Worm (Caenorhabditis elegans) whole organism, early embryonic: ENCODE results near the gene gly-10.
A peak's percentile ranks its signal among the peaks of the same experiment; 100 is the strongest.

Experiments used
- B0310.2 ChIP-seq: sonication (generic microtip); optimal IDR thresholded peaks from 2 replicates; lab custom pipeline; 2016; ENCODE audit warnings: mild to moderate bottlenecking, missing genetic modification characterization, missing compliant biosample characterization
- F13C5.2 ChIP-seq: sonication (generic microtip); optimal IDR thresholded peaks from 2 replicates; lab custom pipeline; 2017; ENCODE audit warnings: mild to moderate bottlenecking, missing genetic modification characterization, inconsistent platforms, missing compliant biosample characterization
- aly-1 ChIP-seq: sonication (generic microtip); optimal IDR thresholded peaks from 2 replicates; lab custom pipeline; 2016; ENCODE audit warnings: missing genetic modification characterization, missing compliant biosample characterization
- ama-1 ChIP-seq: fragments of 150-350 bp; optimal IDR thresholded peaks from 2 replicates; lab custom pipeline; 2014
- ceh-13 ChIP-seq: fragments of 200-800 bp; sonication (Bioruptor generic); optimal IDR thresholded peaks from 2 replicates; lab custom pipeline; 2018; ENCODE audit warnings: mild to moderate bottlenecking, missing genetic modification characterization, missing compliant biosample characterization
- ceh-36 ChIP-seq: sonication (generic microtip); optimal IDR thresholded peaks from 2 replicates; lab custom pipeline; 2016; ENCODE audit warnings: missing genetic modification characterization, inconsistent platforms, missing compliant biosample characterization
- ets-7 ChIP-seq: sonication (generic microtip); optimal IDR thresholded peaks from 2 replicates; lab custom pipeline; 2016; ENCODE audit warnings: missing genotype, missing genetic modification characterization, missing compliant biosample characterization
- flt-1 ChIP-seq: fragments of 200-800 bp; sonication (Bioruptor generic); IDR thresholded peaks from 2 replicates; pipeline ENCODE4 v1.3.6; 2022; ENCODE audit warnings: missing genetic modification characterization, missing compliant biosample characterization
- hmbx-1 ChIP-seq: sonication (generic microtip); optimal IDR thresholded peaks from 2 replicates; lab custom pipeline; 2016; ENCODE audit warnings: mild to moderate bottlenecking, missing genetic modification characterization, missing compliant biosample characterization
- hmg-4 ChIP-seq: fragments of 200-800 bp; sonication (Bioruptor generic); optimal IDR thresholded peaks from 2 replicates; lab custom pipeline; 2018; ENCODE audit warnings: mild to moderate bottlenecking, missing genetic modification characterization, missing compliant biosample characterization
- hnd-1 ChIP-seq: sonication (generic microtip); optimal IDR thresholded peaks from 2 replicates; lab custom pipeline; 2016; ENCODE audit warnings: missing genetic modification characterization, missing compliant biosample characterization
- pes-1 ChIP-seq: fragments of 200-800 bp; sonication (Bioruptor generic); IDR thresholded peaks from 2 replicates; pipeline ENCODE4 v1.3.6; 2022; ENCODE audit warnings: missing genetic modification reagents, missing genetic modification characterization, missing compliant biosample characterization
- scrt-1 ChIP-seq: fragments of 200-800 bp; sonication (Bioruptor generic); IDR thresholded peaks from 2 replicates; pipeline ENCODE4 v1.3.6; 2022; ENCODE audit warnings: missing genetic modification characterization, missing compliant biosample characterization
- sea-1 ChIP-seq: fragments of 200-800 bp; sonication (Bioruptor generic); conservative IDR thresholded peaks from 2 replicates; pipeline ENCODE4 v1.3.6; 2022; ENCODE audit warnings: missing genetic modification characterization, missing compliant biosample characterization
- tbx-11 ChIP-seq: fragments of 200-800 bp; sonication (Bioruptor generic); IDR thresholded peaks from 2 replicates; pipeline ENCODE4 v1.3.6; 2022; ENCODE audit warnings: missing genetic modification characterization, missing compliant biosample characterization
- tbx-37 ChIP-seq: fragments of 200-800 bp; sonication (Bioruptor generic); conservative IDR thresholded peaks from 2 replicates; pipeline ENCODE4 v1.3.6; 2022; ENCODE audit warnings: missing genetic modification reagents, missing genetic modification characterization, missing compliant biosample characterization
- tra-4 ChIP-seq: sonication (generic microtip); optimal IDR thresholded peaks from 2 replicates; lab custom pipeline; 2017; ENCODE audit warnings: missing genetic modification characterization, missing compliant biosample characterization

gly-10 gene

ce11 chrIV:13784774-13785173, 5.9 kb downstream of the gly-10 start:
- no peak for TF ChIP-seq ceh-36
- TF ChIP-seq ets-7 (tag; lab: Kevin White, UChicago): no peak
- no peak for TF ChIP-seq hmbx-1 (tag; lab: Kevin White, UChicago)

ce11 chrIV:13785545-13785944, 6.6 kb downstream of the gly-10 start, which contains the start of gene lact-9:
Gene lact-9, minus strand, starts transcription at chrIV:13785645.
- TF ChIP-seq B0310.2 (tag; lab: Kevin White, UChicago) (no peak), aly-1 (no peak), ceh-13 (GFP tag; lab: Kevin White, UChicago) (no peak), pes-1 (no peak), F13C5.2 (tag; lab: Kevin White, UChicago) (no peak), tbx-37 (GFP tag; lab: Robert Waterston, UW) (no peak), ceh-36 (no peak), scrt-1 (GFP tag; lab: Robert Waterston, UW) (no peak), hmbx-1 (tag; lab: Kevin White, UChicago) (no peak), tbx-11 (no peak), flt-1 (GFP tag; lab: Robert Waterston, UW) (no peak), hmg-4 (GFP tag; lab: Kevin White, UChicago) (no peak), tra-4 (tag; lab: Kevin White, UChicago) (no peak), hnd-1 (tag; lab: Kevin White, UChicago) (no peak), sea-1 (GFP tag; lab: Robert Waterston, UW) (no peak), ets-7 (tag; lab: Kevin White, UChicago) (no peak), ama-1 (lab: Kevin White, UChicago) (no peak)

ce11 chrIV:13786690-13787089, 7.8 kb downstream of the gly-10 start, which contains the start of gene icap-1:
Gene icap-1, minus strand, starts transcription at chrIV:13786961.
- no peak for TF ChIP-seq ets-7 (tag; lab: Kevin White, UChicago)

- TF ChIP-seq ceh-13 (GFP tag; lab: Kevin White, UChicago) (no peak), hnd-1 (tag; lab: Kevin White, UChicago) (no peak), hmg-4 (GFP tag; lab: Kevin White, UChicago) (no peak), flt-1 (GFP tag; lab: Robert Waterston, UW) (0 out of 2 replicates have a peak, but pooled peaks have one; percentile 22), tra-4 (tag; lab: Kevin White, UChicago) (no peak), tbx-11 (0 out of 2 replicates have a peak, but pooled peaks have one; percentile 40), sea-1 (GFP tag; lab: Robert Waterston, UW) (no peak), pes-1 (0 out of 2 replicates have a peak, but pooled peaks have one; percentile 47), ceh-36 (no peak), scrt-1 (GFP tag; lab: Robert Waterston, UW) (no peak), hmbx-1 (tag; lab: Kevin White, UChicago) (no peak), aly-1 (no peak), F13C5.2 (tag; lab: Kevin White, UChicago) (peak; percentile 84)
Measured at ce11 chrIV:13788652-13789051, 9.8 kb downstream of the gly-10 start, which contains the start of the genes sas-6 and Y45F10D.7. Gene sas-6, minus strand, starts transcription at chrIV:13788731. Gene Y45F10D.7, plus strand, starts transcription at chrIV:13788907.

DNA sequence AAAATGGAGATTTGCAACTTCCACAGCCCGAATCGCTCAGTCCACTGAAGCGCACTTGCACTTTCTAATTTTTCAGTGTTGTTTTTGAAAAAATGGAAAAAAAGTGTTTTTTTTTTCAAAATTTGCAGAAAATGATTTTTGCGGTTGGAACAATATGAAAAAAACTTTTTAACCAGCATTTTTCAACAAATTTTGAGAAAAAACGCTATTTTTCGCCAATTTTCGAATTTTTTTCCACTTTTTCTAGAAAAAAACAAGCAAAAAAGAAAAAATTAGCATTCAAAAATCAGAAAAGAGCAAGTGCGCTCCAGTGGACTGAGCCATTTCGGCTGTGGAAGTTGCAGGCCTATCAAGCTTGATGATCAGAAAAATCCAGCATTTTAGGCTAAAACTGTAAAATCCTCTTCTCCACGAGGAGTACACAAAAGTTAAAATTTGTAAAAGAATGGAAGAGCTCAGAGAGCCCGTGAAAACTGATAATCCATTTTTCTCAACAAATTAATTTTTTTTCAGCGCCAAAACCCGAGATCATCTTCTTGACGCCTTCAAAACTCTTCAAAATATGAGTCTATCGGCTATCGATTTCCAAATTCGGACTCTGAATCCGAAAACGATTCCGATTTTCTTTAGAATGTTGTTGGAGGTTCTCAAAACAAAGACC, 16.5 kb downstream of the gly-10 start:
- TF ChIP-seq ama-1 (lab: Kevin White, UChicago): peak; percentile 43
- TF ChIP-seq hnd-1 (tag; lab: Kevin White, UChicago): no peak

- TF ChIP-seq hmbx-1 (tag; lab: Kevin White, UChicago) (no peak), F13C5.2 (tag; lab: Kevin White, UChicago) (no peak)
Measured at ce11 chrIV:13797859-13798374, 19.0 kb downstream of the gly-10 start, which contains the start of gene Y45F10D.6. Gene Y45F10D.6, minus strand, starts transcription at chrIV:13797909.

DNA sequence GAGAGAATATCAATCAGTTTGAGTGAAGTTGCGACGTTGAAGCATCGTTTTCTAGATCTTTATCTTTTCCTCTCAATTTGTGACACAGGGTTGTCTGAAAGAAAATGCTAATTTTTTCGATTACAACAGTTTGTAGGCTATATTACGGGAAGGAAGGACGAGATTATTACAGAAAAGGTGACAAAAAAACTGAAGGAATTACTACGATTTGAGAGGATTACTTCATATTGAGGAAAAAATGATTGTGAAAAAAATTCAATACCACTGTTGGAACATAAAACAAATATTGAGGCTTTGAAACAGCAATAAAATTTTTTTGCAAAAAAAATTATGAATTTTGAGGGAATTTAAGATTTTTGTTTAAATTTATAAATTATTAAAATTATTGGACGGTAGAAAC, 28.8 kb downstream of the gly-10 start, which contains the start of gene Y45F10D.14:
TSS of gene Y45F10D.14 (minus strand) at position 101 of the 400 bp plus-strand sequence.
- no peak for TF ChIP-seq ceh-36
- TF ChIP-seq tbx-37 (GFP tag; lab: Robert Waterston, UW): no peak
- TF ChIP-seq hmg-4 (GFP tag; lab: Kevin White, UChicago): no peak
- TF ChIP-seq flt-1 (GFP tag; lab: Robert Waterston, UW): no peak
- no peak for TF ChIP-seq scrt-1 (GFP tag; lab: Robert Waterston, UW)
- TF ChIP-seq ets-7 (tag; lab: Kevin White, UChicago): no peak
- TF ChIP-seq pes-1: no peak
- no peak for TF ChIP-seq ceh-13 (GFP tag; lab: Kevin White, UChicago)
- TF ChIP-seq F13C5.2 (tag; lab: Kevin White, UChicago): no peak
- no peak for TF ChIP-seq sea-1 (GFP tag; lab: Robert Waterston, UW)
- no peak for TF ChIP-seq hnd-1 (tag; lab: Kevin White, UChicago)
- no peak for TF ChIP-seq hmbx-1 (tag; lab: Kevin White, UChicago)
- no peak for TF ChIP-seq B0310.2 (tag; lab: Kevin White, UChicago)
- no peak for TF ChIP-seq aly-1
- no peak for TF ChIP-seq tra-4 (tag; lab: Kevin White, UChicago)
- TF ChIP-seq ama-1 (lab: Kevin White, UChicago): no peak
- TF ChIP-seq tbx-11: no peak

ce11 chrIV:13820862-13821261, 42.0 kb downstream of the gly-10 start, which contains the start of gene Y45F10D.15:
Gene Y45F10D.15, minus strand, starts transcription at chrIV:13820962.
- TF ChIP-seq aly-1 (no peak), ceh-13 (GFP tag; lab: Kevin White, UChicago) (no peak), ets-7 (tag; lab: Kevin White, UChicago) (no peak), ceh-36 (no peak), tbx-37 (GFP tag; lab: Robert Waterston, UW) (no peak), hnd-1 (tag; lab: Kevin White, UChicago) (no peak), hmbx-1 (tag; lab: Kevin White, UChicago) (no peak), ama-1 (lab: Kevin White, UChicago) (no peak), pes-1 (no peak), scrt-1 (GFP tag; lab: Robert Waterston, UW) (no peak), hmg-4 (GFP tag; lab: Kevin White, UChicago) (no peak), sea-1 (GFP tag; lab: Robert Waterston, UW) (no peak), flt-1 (GFP tag; lab: Robert Waterston, UW) (no peak), tra-4 (tag; lab: Kevin White, UChicago) (no peak), B0310.2 (tag; lab: Kevin White, UChicago) (no peak), tbx-11 (no peak), F13C5.2 (tag; lab: Kevin White, UChicago) (no peak)
